Fruit fly (Drosophila melanogaster) whole organism, wandering third instar larva: ENCODE data around the gene CG14507.
A peak's percentile ranks its signal among the peaks of the same experiment; 100 is the strongest.

ENCODE experiments used
- Abd-B ChIP-seq: fragments of >200 bp; optimal IDR thresholded peaks from 2 replicates; lab custom pipeline; 2017; ENCODE audit warnings: missing biosample characterization, missing genetic modification characterization
- CG32264 ChIP-seq: fragments of 200-800 bp; sonication (Bioruptor generic); optimal IDR thresholded peaks from 2 replicates; lab custom pipeline; 2016; ENCODE audit warnings: missing biosample characterization, missing genetic modification characterization
- CG9705 ChIP-seq: fragments of 200-800 bp; sonication (Bioruptor generic); optimal IDR thresholded peaks from 2 replicates; lab custom pipeline; 2018; ENCODE audit warnings: missing biosample characterization, mild to moderate bottlenecking, missing genetic modification characterization
- CrebA ChIP-seq: fragments of 200-800 bp; sonication (Bioruptor generic); optimal IDR thresholded peaks from 2 replicates; lab custom pipeline; 2016; ENCODE audit warnings: missing biosample characterization, mild to moderate bottlenecking, missing genetic modification characterization, borderline replicate concordance
- Dfd ChIP-seq: fragments of >200 bp; optimal IDR thresholded peaks from 2 replicates; lab custom pipeline; 2017; ENCODE audit warnings: missing biosample characterization, missing genetic modification characterization
- GATAd ChIP-seq: sonication (Bioruptor generic); optimal IDR thresholded peaks from 2 replicates; lab custom pipeline; 2016; ENCODE audit warnings: missing biosample characterization, missing genetic modification characterization
- HLH106 ChIP-seq: fragments of 200-800 bp; optimal IDR thresholded peaks from 3 replicates; lab custom pipeline; 2019; ENCODE audit warnings: missing biosample characterization, mild to moderate bottlenecking, missing genetic modification characterization, moderate library complexity
- Hnf4 ChIP-seq: fragments of 200-800 bp; sonication (Bioruptor generic); optimal IDR thresholded peaks from 2 replicates; lab custom pipeline; 2016; ENCODE audit warnings: missing biosample characterization, mild to moderate bottlenecking, missing genetic modification characterization
- Hr78 ChIP-seq: fragments of >200 bp; optimal IDR thresholded peaks from 2 replicates; lab custom pipeline; 2017; ENCODE audit warnings: missing biosample characterization, missing genetic modification characterization
- Hr83 ChIP-seq: fragments of 200-300 bp; sonication (Bioruptor generic); optimal IDR thresholded peaks from 2 replicates; lab custom pipeline; 2016; ENCODE audit warnings: missing biosample characterization, mild to moderate bottlenecking, missing genetic modification characterization, moderate library complexity; ENCODE audit not compliant: poor library complexity, severe bottlenecking
- Jra ChIP-seq: sonication (Bioruptor generic); optimal IDR thresholded peaks from 2 replicates; lab custom pipeline; 2016; ENCODE audit warnings: missing biosample characterization, missing genetic modification characterization
- Mio ChIP-seq: sonication (Bioruptor generic); optimal IDR thresholded peaks from 2 replicates; lab custom pipeline; 2016; ENCODE audit warnings: missing biosample characterization, missing genetic modification characterization
- Myc ChIP-seq: fragments of >200 bp; optimal IDR thresholded peaks from 2 replicates; lab custom pipeline; 2017
- N ChIP-seq: fragments of >200 bp; optimal IDR thresholded peaks from 2 replicates; lab custom pipeline; 2018; ENCODE audit warnings: missing biosample characterization, missing external identifiers, missing genetic modification characterization
- OdsH ChIP-seq: fragments of 200-800 bp; sonication (Bioruptor generic); optimal IDR thresholded peaks from 2 replicates; lab custom pipeline; 2016; ENCODE audit warnings: missing biosample characterization, mild to moderate bottlenecking, missing genetic modification characterization
- Rel ChIP-seq, 2 experiments: fragments of 200-800 bp; sonication (Bioruptor generic) in 1 of 2; optimal IDR thresholded peaks; 2 replicates in 1 of 2; 3 replicates in 1 of 2; lab custom pipeline; 2016 to 2019; ENCODE audit warnings: mild to moderate bottlenecking in 2 of 2, missing biosample characterization in 2 of 2, missing genetic modification characterization in 2 of 2, moderate library complexity in 1 of 2
- Sp1 ChIP-seq: fragments of 200-800 bp; sonication (Bioruptor generic); optimal IDR thresholded peaks from 3 replicates; lab custom pipeline; 2019; ENCODE audit warnings: missing biosample characterization, mild to moderate bottlenecking, missing genetic modification characterization, moderate library complexity
- Vsx2 ChIP-seq: fragments of 200-300, 225-300 bp; sonication (Bioruptor generic); optimal IDR thresholded peaks from 2 replicates; lab custom pipeline; 2018; ENCODE audit warnings: missing biosample characterization, missing genetic modification characterization; ENCODE audit not compliant: partially characterized antibody
- br ChIP-seq: fragments of 200-800 bp; sonication (Bioruptor generic); optimal IDR thresholded peaks from 2 replicates; lab custom pipeline; 2016; ENCODE audit warnings: missing biosample characterization, missing genetic modification characterization
- brk ChIP-seq: fragments of 200-800 bp; sonication (Bioruptor generic); optimal IDR thresholded peaks from 2 replicates; lab custom pipeline; 2016; ENCODE audit warnings: missing biosample characterization, mild to moderate bottlenecking, missing genetic modification characterization
- dl ChIP-seq, 2 experiments: fragments of 175-275, 200-275 bp in 1 of 2; fragments of 200-275 bp in 1 of 2; sonication (Bioruptor generic); optimal IDR thresholded peaks; lab custom pipeline; 2018; ENCODE audit warnings: mild to moderate bottlenecking in 2 of 2, missing biosample characterization in 2 of 2, missing genetic modification characterization in 2 of 2, moderate library complexity in 2 of 2; ENCODE audit not compliant: partially characterized antibody in 2 of 2, insufficient read depth in 1 of 2
- dmrt93B ChIP-seq: fragments of 200-800 bp; sonication (Bioruptor generic); optimal IDR thresholded peaks from 2 replicates; lab custom pipeline; 2018; ENCODE audit warnings: missing biosample characterization, mild to moderate bottlenecking, missing genetic modification characterization
- dsf ChIP-seq: sonication (Bioruptor generic); optimal IDR thresholded peaks from 2 replicates; lab custom pipeline; 2016; ENCODE audit warnings: missing biosample characterization, missing genetic modification characterization, borderline replicate concordance
- ey ChIP-seq: fragments of 200-800 bp; sonication (Bioruptor generic); optimal IDR thresholded peaks from 2 replicates; lab custom pipeline; 2016; ENCODE audit warnings: missing biosample characterization, missing genetic modification characterization
- foxo ChIP-seq, 2 experiments: fragments of 200-800 bp; sonication (Bioruptor generic); optimal IDR thresholded peaks; 2 replicates in 1 of 2; 3 replicates in 1 of 2; lab custom pipeline; 2016 to 2017; ENCODE audit warnings: missing biosample characterization in 2 of 2, missing genetic modification characterization in 2 of 2
- fru ChIP-seq: fragments of 200-800 bp; sonication (Bioruptor generic); optimal IDR thresholded peaks from 3 replicates; lab custom pipeline; 2016; ENCODE audit warnings: missing biosample characterization, mild to moderate bottlenecking, missing genetic modification characterization
- h ChIP-seq: fragments of 200-800 bp; sonication (Bioruptor generic); optimal IDR thresholded peaks from 3 replicates; lab custom pipeline; 2016; ENCODE audit warnings: missing biosample characterization, mild to moderate bottlenecking, missing genetic modification characterization
- jim ChIP-seq: fragments of 175-275, 200-325 bp; sonication (Bioruptor generic); optimal IDR thresholded peaks from 2 replicates; lab custom pipeline; 2016; ENCODE audit warnings: missing biosample characterization, mild to moderate bottlenecking, missing genetic modification characterization
- lola ChIP-seq: fragments of >200 bp; optimal IDR thresholded peaks from 2 replicates; lab custom pipeline; 2017; ENCODE audit warnings: missing biosample characterization, missing genetic modification characterization
- psq ChIP-seq: fragments of 200-800 bp; sonication (Bioruptor generic); optimal IDR thresholded peaks from 3 replicates; lab custom pipeline; 2017; ENCODE audit warnings: missing biosample characterization, mild to moderate bottlenecking, missing genetic modification characterization, moderate library complexity
- rgr ChIP-seq: fragments of 200-800 bp; sonication (Bioruptor generic); optimal IDR thresholded peaks from 3 replicates; lab custom pipeline; 2016; ENCODE audit warnings: missing biosample characterization, mild to moderate bottlenecking, missing genetic modification characterization
- sage ChIP-seq: fragments of 200-800 bp; sonication (Bioruptor generic); optimal IDR thresholded peaks from 2 replicates; lab custom pipeline; 2016; ENCODE audit warnings: missing biosample characterization, mild to moderate bottlenecking, missing genetic modification characterization
- sv ChIP-seq: fragments of 200-800 bp; sonication (Bioruptor generic); optimal IDR thresholded peaks from 3 replicates; lab custom pipeline; 2016; ENCODE audit warnings: missing biosample characterization, missing genetic modification characterization
- tai ChIP-seq: sonication (Bioruptor generic); optimal IDR thresholded peaks from 2 replicates; lab custom pipeline; 2016; ENCODE audit warnings: missing biosample characterization, missing genetic modification characterization
- usp ChIP-seq: fragments of >200 bp; optimal IDR thresholded peaks from 2 replicates; lab custom pipeline; 2017; ENCODE audit warnings: missing biosample characterization, missing genetic modification characterization
- woc ChIP-seq: sonication (Bioruptor generic); optimal IDR thresholded peaks from 2 replicates; lab custom pipeline; 2016; ENCODE audit warnings: missing biosample characterization, mild to moderate bottlenecking, missing genetic modification characterization

CG14507 gene

DNA sequence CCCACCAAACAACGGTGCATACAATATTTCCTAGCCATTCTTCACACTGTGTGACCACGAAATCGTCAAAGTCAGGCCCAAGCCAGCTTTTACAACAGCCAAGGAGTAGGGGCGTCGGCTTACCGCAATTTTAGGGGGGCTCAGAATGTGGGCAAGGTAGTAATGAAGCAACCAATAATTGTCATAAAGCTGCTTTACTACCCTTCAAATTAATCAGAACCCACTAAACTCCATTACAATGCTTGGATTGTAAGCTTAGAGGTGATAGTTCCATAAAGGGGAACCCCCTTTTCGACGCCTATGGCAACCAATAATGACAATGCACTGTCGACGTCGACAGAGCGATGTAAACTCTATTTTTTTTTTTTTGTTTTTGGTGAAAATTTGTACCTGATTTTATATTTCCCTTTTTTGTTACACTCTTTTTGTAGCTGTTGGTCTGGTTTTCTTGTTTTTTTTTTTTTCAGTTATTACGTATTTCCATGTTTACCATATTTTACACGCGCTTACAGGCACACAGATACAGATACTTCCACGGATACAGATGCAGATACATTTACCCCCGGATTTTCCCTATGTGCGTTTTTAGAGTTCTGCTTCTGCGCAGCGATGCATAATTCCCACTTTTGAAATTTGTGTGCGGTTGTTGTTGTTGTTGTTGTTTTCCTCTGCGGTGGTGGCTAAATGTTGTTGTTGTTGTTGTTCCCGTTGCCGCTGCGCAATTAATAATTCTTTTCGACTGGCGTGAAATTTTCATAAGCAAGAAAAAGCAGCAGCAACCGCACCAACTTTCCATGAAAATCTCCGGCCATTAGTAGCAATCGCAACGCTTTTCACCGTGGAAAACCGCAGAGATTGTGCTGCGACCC, 22.7 kb downstream of the CG14507 start:
- TF ChIP-seq CrebA (no peak), sv (GFP tag; lab: Kevin White, UChicago) (peak; percentile 50)

- no peak for TF ChIP-seq tai (GFP tag; lab: Kevin White, UChicago)
- TF ChIP-seq CG9705 (GFP tag; lab: Kevin White, UChicago), result no peak
- no peak for TF ChIP-seq dsf (GFP tag; lab: Kevin White, UChicago)
Measured at dm6 chr3R:29204033-29204432, 23.5 kb downstream of the CG14507 start, which contains the start of gene Cyt-c1L. TSS of gene Cyt-c1L (minus strand) at chr3R:29204133.

- TF ChIP-seq ey (GFP tag; lab: Kevin White, UChicago) (no peak), br (GFP tag; lab: Kevin White, UChicago) (no peak), tai (GFP tag; lab: Kevin White, UChicago) (no peak), Rel (GFP tag; optimal IDR thresholded peaks at IDR 0.05; lab: Kevin White, UChicago) (no peak), Rel (tag; optimal IDR thresholded peaks at IDR 0.05; lab: Kevin White, UChicago) (no peak), HLH106 (tag; lab: Kevin White, UChicago) (no peak), Abd-B (GFP tag; lab: Kevin White, UChicago) (no peak), rgr (no peak), GATAd (GFP tag; lab: Kevin White, UChicago) (no peak), Dfd (GFP tag; lab: Kevin White, UChicago) (no peak), Myc (lab: Kevin White, UChicago) (no peak), dmrt93B (GFP tag; lab: Kevin White, UChicago) (no peak), h (GFP tag; lab: Kevin White, UChicago) (no peak), Hnf4 (GFP tag; lab: Kevin White, UChicago) (no peak), sv (GFP tag; lab: Kevin White, UChicago) (no peak), psq (GFP tag; lab: Kevin White, UChicago) (no peak)
Measured at dm6 chr3R:29202418-29202817, 25.1 kb downstream of the CG14507 start, which contains the start of gene Mesh1. TSS of gene Mesh1 (minus strand) at chr3R:29202525.

DNA sequence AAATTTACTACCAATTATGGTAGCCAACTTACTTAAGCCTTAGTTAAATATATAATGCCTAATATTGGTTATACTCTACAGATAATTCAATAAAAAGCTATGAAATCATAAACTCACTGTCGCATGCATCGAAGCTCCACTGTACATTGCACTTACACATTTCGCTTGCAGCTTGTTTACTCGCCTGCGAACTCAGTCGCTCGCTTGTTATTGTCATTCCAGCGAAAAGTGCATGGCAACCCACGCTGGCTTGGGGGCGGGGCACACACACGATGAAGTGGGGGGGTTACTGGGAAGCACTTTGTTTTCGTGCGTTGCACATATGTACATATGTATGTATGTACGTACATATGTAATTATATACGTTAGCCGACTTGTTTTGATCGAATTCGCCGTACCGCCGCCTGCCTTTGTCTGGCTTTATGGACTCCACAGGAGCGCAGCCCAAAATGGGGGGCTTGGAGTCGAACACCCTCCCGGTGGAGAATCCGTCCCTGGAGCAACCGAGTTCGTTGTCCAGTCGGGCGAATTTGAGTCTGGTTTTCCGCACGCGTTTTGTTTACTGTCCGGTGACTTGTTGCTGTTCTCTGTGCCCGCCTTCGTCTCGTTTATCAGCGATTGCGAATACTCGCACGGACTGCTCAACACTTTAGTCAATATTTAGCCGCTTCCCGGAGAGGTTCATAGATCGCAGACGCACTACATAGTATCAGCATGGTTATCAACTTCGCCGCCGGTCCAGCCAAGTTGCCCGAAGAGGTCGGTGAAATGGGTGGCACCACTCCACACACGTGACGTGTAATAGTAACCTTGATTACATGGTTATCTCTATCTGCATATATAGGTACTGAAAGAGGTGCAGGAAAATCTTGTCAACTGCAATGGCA, 27.5 kb downstream of the CG14507 start, which contains the start of gene CG11899:
CG11899 (plus strand) TSS at position 648 of the 887 bp plus-strand sequence.
- TF ChIP-seq Hnf4 (GFP tag; lab: Kevin White, UChicago) (peak; percentile 92), dsf (GFP tag; lab: Kevin White, UChicago) (no peak), rgr (peak; percentile 82), CG32264 (peak; percentile 82), Jra (GFP tag; lab: Kevin White, UChicago) (peak; percentile 89), OdsH (peak; percentile 86), Vsx2 (GFP tag; lab: Kevin White, UChicago) (peak; percentile 94), sage (peak; percentile 90), Mio (GFP tag; lab: Kevin White, UChicago) (no peak), Dfd (GFP tag; lab: Kevin White, UChicago) (no peak), woc (GFP tag; lab: Kevin White, UChicago) (peak; percentile 97), fru (peak; percentile 91), dmrt93B (GFP tag; lab: Kevin White, UChicago) (peak; percentile 61), Rel (GFP tag; optimal IDR thresholded peaks at IDR 0.05; lab: Kevin White, UChicago) (peak; percentile 85), Rel (tag; optimal IDR thresholded peaks at IDR 0.05; lab: Kevin White, UChicago) (peak; percentile 86), Sp1 (GFP tag; lab: Kevin White, UChicago) (peak; percentile 69), usp (GFP tag; lab: Kevin White, UChicago) (no peak), brk (GFP tag; lab: Kevin White, UChicago) (no peak), CG9705 (GFP tag; lab: Kevin White, UChicago) (peak; percentile 78), br (GFP tag; lab: Kevin White, UChicago) (peak; percentile 94), dl (GFP tag; optimal IDR thresholded peaks at IDR 0.05; lab: Kevin White, UChicago; ENCODE audit: insufficient read depth in 1 of 2, partially characterized antibody in 2 of 2) (peak; percentile 15 to 47), foxo (GFP tag; optimal IDR thresholded peaks at IDR 0.05; lab: Kevin White, UChicago) (peak; percentile 31 to 97), HLH106 (tag; lab: Kevin White, UChicago) (peak; percentile 82), sv (GFP tag; lab: Kevin White, UChicago) (no peak), Hr78 (no peak), CrebA (no peak), ey (GFP tag; lab: Kevin White, UChicago) (peak; percentile 87), N (GFP tag; lab: Kevin White, UChicago) (no peak), Hr83 (GFP tag; lab: Kevin White, UChicago) (peak; percentile 94), lola (GFP tag; lab: Kevin White, UChicago) (no peak), Myc (lab: Kevin White, UChicago) (no peak), h (GFP tag; lab: Kevin White, UChicago) (peak; percentile 98), tai (GFP tag; lab: Kevin White, UChicago) (peak; percentile 93), psq (GFP tag; lab: Kevin White, UChicago) (peak; percentile 96), GATAd (GFP tag; lab: Kevin White, UChicago) (peak; percentile 43), jim (GFP tag; lab: Kevin White, UChicago) (peak; percentile 69)
